Worm (Caenorhabditis elegans): ENCODE data around the gene rps-1.
A peak's percentile ranks its signal among the peaks of the same experiment; 100 is the strongest.

rps-1 gene

ce11 chrIII:4506140-4506539 is 30.4 kb downstream of the rps-1 start (continued):
- TF ChIP-seq nhr-25 (tag; optimal IDR thresholded peaks at IDR 0.05; ENCODE audit: borderline replicate concordance, insufficient read depth) (no peak), spr-3 (GFP tag; optimal IDR thresholded peaks at IDR 0.05) (no peak), hlh-30 (tag; optimal IDR thresholded peaks at IDR 0.05; ENCODE audit: insufficient read depth) (no peak), arid-1 (GFP tag; conservative IDR thresholded peaks at IDR 0.05) (no peak), php-3 (GFP tag; IDR thresholded peaks at IDR 0.05) (peak; percentile 90), jun-1 (tag; optimal IDR thresholded peaks at IDR 0.05) (no peak), lin-39 (tag; optimal IDR thresholded peaks at IDR 0.05) (no peak), lin-13 (GFP tag; optimal IDR thresholded peaks at IDR 0.05) (no peak), saeg-2 (GFP tag; IDR thresholded peaks at IDR 0.05) (no peak), set-16 (GFP tag; IDR thresholded peaks at IDR 0.05) (no peak), pqm-1 (tag; optimal IDR thresholded peaks at IDR 0.05) (peak; percentile 96), cey-2 (tag; optimal IDR thresholded peaks at IDR 0.05; ENCODE audit: borderline replicate concordance, insufficient read depth) (no peak), mdl-1 (tag; optimal IDR thresholded peaks at IDR 0.05) (no peak), zip-2 (tag; optimal IDR thresholded peaks at IDR 0.05) (no peak), daf-16 (GFP tag; optimal IDR thresholded peaks at IDR 0.05) (no peak), daf-16 (tag; optimal IDR thresholded peaks at IDR 0.05) (peak; percentile 49), hlh-11 (tag; optimal IDR thresholded peaks at IDR 0.05) (peak; percentile 27), aly-2 (tag; optimal IDR thresholded peaks at IDR 0.05) (no peak), skn-1 (tag; optimal IDR thresholded peaks at IDR 0.05) (no peak)

ce11 chrIII:4506590-4507128 is 30.9 kb downstream of the rps-1 start:
- TF ChIP-seq ztf-11 (tag; optimal IDR thresholded peaks at IDR 0.05) (no peak), lin-39 (tag; optimal IDR thresholded peaks at IDR 0.05) (no peak), dmd-8 (GFP tag; IDR thresholded peaks at IDR 0.05) (no peak), F49E8.2 (tag; optimal IDR thresholded peaks at IDR 0.05; ENCODE audit: borderline replicate concordance) (no peak), R02D3.7 (tag; optimal IDR thresholded peaks at IDR 0.05) (no peak), snpc-4 (tag; optimal IDR thresholded peaks at IDR 0.05) (no peak), ceh-28 (tag; optimal IDR thresholded peaks at IDR 0.05) (no peak), nhr-28 (tag; optimal IDR thresholded peaks at IDR 0.05) (peak; percentile 73), lin-29 (GFP tag; IDR thresholded peaks at IDR 0.05) (no peak), dve-1 (tag; optimal IDR thresholded peaks at IDR 0.05; ENCODE audit: insufficient read depth) (peak; percentile 32), lin-13 (GFP tag; optimal IDR thresholded peaks at IDR 0.05) (no peak), mxl-2 (GFP tag; conservative IDR thresholded peaks at IDR 0.05) (no peak), aly-2 (tag; optimal IDR thresholded peaks at IDR 0.05) (no peak), zip-11 (GFP tag; IDR thresholded peaks at IDR 0.05) (no peak), D1046.2 (GFP tag; IDR thresholded peaks at IDR 0.05) (no peak), zfp-2 (tag; optimal IDR thresholded peaks at IDR 0.05) (no peak), nhr-41 (GFP tag; IDR thresholded peaks at IDR 0.05) (no peak), tag-97 (GFP tag; IDR thresholded peaks at IDR 0.05) (no peak), T20F7.1 (GFP tag; optimal IDR thresholded peaks at IDR 0.05) (no peak), unc-62 (GFP tag; optimal IDR thresholded peaks at IDR 0.05 in 1 of 2) (no peak), unc-62 (tag; optimal IDR thresholded peaks at IDR 0.05) (no peak), ama-1 (optimal IDR thresholded peaks at IDR 0.05) (no peak), F37D6.2 (tag; optimal IDR thresholded peaks at IDR 0.05) (no peak), gei-8 (GFP tag; optimal IDR thresholded peaks at IDR 0.05) (no peak), mxl-3 (GFP tag; optimal IDR thresholded peaks at IDR 0.05) (peak; percentile 5), lir-3 (tag; optimal IDR thresholded peaks at IDR 0.05) (no peak), ZK546.5 (tag; optimal IDR thresholded peaks at IDR 0.05) (no peak), set-16 (GFP tag; IDR thresholded peaks at IDR 0.05) (no peak), zfp-3 (GFP tag; conservative IDR thresholded peaks at IDR 0.05) (no peak), hlh-30 (tag; optimal IDR thresholded peaks at IDR 0.05; ENCODE audit: insufficient read depth) (no peak), Y5F2A.4 (GFP tag; optimal IDR thresholded peaks at IDR 0.05) (no peak), arid-1 (GFP tag; conservative IDR thresholded peaks at IDR 0.05) (no peak), ces-1 (GFP tag; optimal IDR thresholded peaks at IDR 0.05) (no peak), nhr-77 (tag; optimal IDR thresholded peaks at IDR 0.05) (no peak), nhr-48 (tag; optimal IDR thresholded peaks at IDR 0.05) (peak; percentile 39), Y75B8A.6 (GFP tag; IDR thresholded peaks at IDR 0.05) (no peak), sdz-12 (GFP tag; optimal IDR thresholded peaks at IDR 0.05) (no peak)

All from whole organism, L4 larva.